Fruit fly (Drosophila melanogaster) Kc167 (cell line): ENCODE results near the gene Cyp28d1.

Source experiments
- Myc ChIP-seq: fragments of >200 bp; optimal IDR thresholded peaks from 2 replicates; lab custom pipeline; 2017; ENCODE audit warnings: missing external identifiers
- Sin3A ChIP-seq: fragments of >200 bp; optimal IDR thresholded peaks from 2 replicates; lab custom pipeline; 2018; ENCODE audit warnings: missing external identifiers
- h ChIP-seq: fragments of >200 bp; optimal IDR thresholded peaks from 3 replicates; lab custom pipeline; 2018; ENCODE audit warnings: missing external identifiers
- insv ChIP-seq: fragments of >200 bp; optimal IDR thresholded peaks from 3 replicates; lab custom pipeline; 2018; ENCODE audit warnings: missing external identifiers
- psq ChIP-seq: fragments of >200 bp; optimal IDR thresholded peaks from 2 replicates; lab custom pipeline; 2017; ENCODE audit warnings: missing external identifiers

DNA sequence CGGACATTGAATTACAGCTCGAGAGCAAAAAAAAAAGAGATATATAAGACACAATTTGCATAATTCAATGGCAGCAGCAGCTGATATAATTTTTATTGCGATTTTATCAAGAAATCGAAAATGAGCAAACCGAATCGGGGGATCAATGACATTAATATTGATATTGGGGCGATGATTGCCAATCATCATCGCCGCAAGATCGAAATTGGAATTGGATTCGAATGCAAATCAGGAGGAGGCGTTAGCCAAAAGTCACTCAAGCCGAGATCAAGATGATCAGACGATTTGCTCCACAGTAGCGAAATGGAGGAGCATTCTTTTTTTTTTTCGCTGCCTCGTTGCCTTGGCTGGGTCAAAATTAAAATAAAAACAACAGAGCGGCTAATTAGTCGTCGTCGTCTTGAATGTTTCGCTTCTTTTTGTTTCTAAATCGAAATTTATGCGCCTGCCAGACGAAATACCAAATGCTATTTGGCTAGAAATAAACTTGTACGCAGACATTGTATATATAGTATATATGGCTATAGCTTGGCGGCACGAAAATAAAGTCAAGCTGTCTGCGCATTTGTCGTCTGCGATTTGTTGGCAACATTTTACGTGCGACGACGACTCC is 19.6 kb downstream of the Cyp28d1 start:
- TF ChIP-seq insv (lab: Kevin White, UChicago) (no peak), psq (lab: Kevin White, UChicago) (no peak), Myc (lab: Kevin White, UChicago) (no peak), Sin3A (lab: Kevin White, UChicago) (no peak), h (lab: Kevin White, UChicago) (no peak)
